Worm (Caenorhabditis elegans) whole organism, midembryonic: ENCODE data around the gene F59A6.4.

ENCODE experiments used
- T22C8.4 ChIP-seq: fragments of 200-800 bp; sonication (Bioruptor generic); IDR thresholded peaks from 2 replicates; pipeline ENCODE4 v1.3.6; 2022; ENCODE audit warnings: missing genetic modification characterization, missing compliant biosample characterization
- cog-1 ChIP-seq: sonication (generic microtip); optimal IDR thresholded peaks from 2 replicates; lab custom pipeline; 2016; ENCODE audit warnings: missing genetic modification characterization, missing compliant biosample characterization
- flt-1 ChIP-seq: fragments of 200-800 bp; sonication (Bioruptor generic); IDR thresholded peaks from 2 replicates; pipeline ENCODE4 v1.3.6; 2022; ENCODE audit warnings: missing genetic modification characterization, missing compliant biosample characterization
- klf-2 ChIP-seq: fragments of 200-800 bp; sonication (Bioruptor generic); conservative IDR thresholded peaks from 2 replicates; pipeline ENCODE4 v1.3.6; 2022; ENCODE audit warnings: missing genetic modification reagents, missing genetic modification characterization, missing compliant biosample characterization
- med-1 ChIP-seq: sonication (generic microtip); optimal IDR thresholded peaks from 2 replicates; lab custom pipeline; 2017; ENCODE audit warnings: missing genetic modification characterization, mild to moderate bottlenecking, missing compliant biosample characterization, antibody characterized with exemption, missing genetic modification reagents; ENCODE audit not compliant: insufficient read depth
- ref-1 ChIP-seq: fragments of 200-800 bp; sonication (Bioruptor generic); conservative IDR thresholded peaks from 2 replicates; pipeline ENCODE4 v1.3.6; 2022; ENCODE audit warnings: missing genetic modification reagents, missing genetic modification characterization, missing compliant biosample characterization
- tab-1 ChIP-seq: fragments of 200-800 bp; sonication (Bioruptor generic); IDR thresholded peaks from 2 replicates; pipeline ENCODE4 v1.3.6; 2022; ENCODE audit warnings: missing genetic modification characterization, missing compliant biosample characterization
- ztf-23 ChIP-seq: fragments of 200-800 bp; sonication (Bioruptor generic); IDR thresholded peaks from 2 replicates; pipeline ENCODE4 v1.3.6; 2022; ENCODE audit warnings: missing genetic modification reagents, missing genetic modification characterization, missing compliant biosample characterization
- ztf-29 ChIP-seq: fragments of 200-800 bp; sonication (Bioruptor generic); IDR thresholded peaks from 2 replicates; pipeline ENCODE4 v1.3.6; 2022; ENCODE audit warnings: missing genetic modification reagents, missing genetic modification characterization, missing compliant biosample characterization

The F59A6.4 gene

ce11 chrII:4994939-4995338 lies 9.9 kb upstream of the F59A6.4 start, which contains the start of gene rnh-1.0:
rnh-1.0 (plus strand) TSS chrII:4995327.
- TF ChIP-seq med-1: no peak
- TF ChIP-seq ref-1 (GFP tag; lab: Robert Waterston, UW): no peak
- TF ChIP-seq ztf-29 (GFP tag; lab: Robert Waterston, UW): no peak
- TF ChIP-seq tab-1 (GFP tag; lab: Robert Waterston, UW): no peak
- no peak for TF ChIP-seq cog-1 (tag; lab: Kevin White, UChicago)
- TF ChIP-seq ztf-23 (GFP tag; lab: Robert Waterston, UW): no peak
- no peak for TF ChIP-seq T22C8.4 (GFP tag; lab: Robert Waterston, UW)
- TF ChIP-seq flt-1 (GFP tag; lab: Robert Waterston, UW): no peak
- TF ChIP-seq klf-2: no peak

DNA sequence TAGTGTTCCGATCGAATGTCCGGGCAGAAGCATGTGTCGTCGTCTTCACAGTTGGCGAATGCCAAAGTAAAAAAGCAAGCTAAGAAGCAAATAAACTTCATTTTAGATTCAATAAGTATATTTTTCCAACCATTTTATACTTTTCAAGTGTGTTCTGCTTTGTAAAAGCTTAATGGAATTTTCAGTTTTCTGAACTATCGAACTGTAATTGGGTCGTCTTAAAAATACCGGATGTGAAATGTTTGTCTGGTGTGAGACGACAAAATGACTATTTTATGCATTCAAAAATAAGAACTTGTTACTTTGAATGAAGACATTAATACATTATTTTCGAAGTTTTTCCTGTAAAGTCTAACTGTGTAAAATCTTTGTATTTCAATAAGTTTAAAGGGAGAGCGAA lies 6.2 kb upstream of the F59A6.4 start, which contains the start of gene F59A6.11:
F59A6.11 (minus strand) TSS at position 101 of the 400 bp plus-strand sequence.
- TF ChIP-seq T22C8.4 (GFP tag; lab: Robert Waterston, UW) (no peak), flt-1 (GFP tag; lab: Robert Waterston, UW) (no peak), cog-1 (tag; lab: Kevin White, UChicago) (no peak), tab-1 (GFP tag; lab: Robert Waterston, UW) (no peak), ztf-23 (GFP tag; lab: Robert Waterston, UW) (no peak), klf-2 (no peak), ztf-29 (GFP tag; lab: Robert Waterston, UW) (no peak), ref-1 (GFP tag; lab: Robert Waterston, UW) (no peak), med-1 (no peak)

- no peak for TF ChIP-seq T22C8.4 (GFP tag; lab: Robert Waterston, UW)
- no peak for TF ChIP-seq flt-1 (GFP tag; lab: Robert Waterston, UW)
- TF ChIP-seq ztf-23 (GFP tag; lab: Robert Waterston, UW): no peak
- no peak for TF ChIP-seq tab-1 (GFP tag; lab: Robert Waterston, UW)
- TF ChIP-seq med-1: no peak
- no peak for TF ChIP-seq ref-1 (GFP tag; lab: Robert Waterston, UW)
- no peak for TF ChIP-seq ztf-29 (GFP tag; lab: Robert Waterston, UW)
- TF ChIP-seq cog-1 (tag; lab: Kevin White, UChicago): no peak
- no peak for TF ChIP-seq klf-2
Observed at ce11 chrII:4999122-4999521, 5.8 kb upstream of the F59A6.4 start, which contains the start of gene citk-2. citk-2 (plus strand) TSS chrII:4999520.

DNA sequence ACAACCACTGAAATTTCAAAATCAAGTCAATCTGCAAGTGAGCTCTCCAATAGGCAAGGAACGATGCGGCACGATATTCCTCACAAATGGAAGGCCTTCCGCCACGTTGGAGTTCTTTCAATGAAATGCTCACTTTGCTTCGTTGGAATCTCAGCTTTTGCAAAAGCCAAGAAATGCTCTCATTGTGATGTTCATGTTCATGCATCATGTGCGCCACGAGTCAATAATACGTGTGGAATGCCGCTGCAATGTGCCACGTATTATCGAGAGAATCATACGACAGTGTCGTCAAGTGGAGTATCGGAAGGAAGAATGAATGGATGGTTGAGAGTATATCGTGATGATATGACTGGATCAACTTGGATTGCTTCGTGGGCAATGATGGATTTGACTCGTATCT lies 3.0 kb upstream of the F59A6.4 start:
- TF ChIP-seq cog-1 (tag; lab: Kevin White, UChicago): no peak
- no peak for TF ChIP-seq klf-2
- TF ChIP-seq T22C8.4 (GFP tag; lab: Robert Waterston, UW): no peak
- no peak for TF ChIP-seq tab-1 (GFP tag; lab: Robert Waterston, UW)
- no peak for TF ChIP-seq ztf-23 (GFP tag; lab: Robert Waterston, UW)
- no peak for TF ChIP-seq ref-1 (GFP tag; lab: Robert Waterston, UW)
- TF ChIP-seq ztf-29 (GFP tag; lab: Robert Waterston, UW): no peak
- TF ChIP-seq flt-1 (GFP tag; lab: Robert Waterston, UW): no peak
- TF ChIP-seq med-1: no peak

DNA sequence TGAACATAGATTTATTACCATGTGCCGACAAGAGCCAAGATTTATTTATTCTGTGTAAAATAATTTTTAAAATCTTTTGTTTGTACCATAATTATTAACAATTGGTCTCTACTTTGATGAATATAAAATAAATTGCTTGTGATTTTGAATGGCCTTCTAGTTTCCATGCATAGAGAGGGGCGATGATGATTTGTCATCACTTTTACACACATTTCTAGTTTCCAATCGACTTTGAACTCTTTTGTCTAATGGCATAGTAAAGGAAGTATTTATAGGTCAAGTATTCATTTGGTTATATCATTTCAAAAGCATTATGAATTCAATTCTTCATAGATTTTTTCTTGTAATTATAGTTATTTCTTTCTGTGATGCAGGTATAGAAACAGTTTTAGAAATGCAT lies 1.2 kb upstream of the F59A6.4 start, which contains the start of gene F59A6.10:
F59A6.10 (plus strand) TSS at position 301 of the 400 bp plus-strand sequence.
- TF ChIP-seq med-1 (no peak), klf-2 (no peak), tab-1 (GFP tag; lab: Robert Waterston, UW) (no peak), T22C8.4 (GFP tag; lab: Robert Waterston, UW) (no peak), ztf-23 (GFP tag; lab: Robert Waterston, UW) (no peak), flt-1 (GFP tag; lab: Robert Waterston, UW) (no peak), ref-1 (GFP tag; lab: Robert Waterston, UW) (no peak), cog-1 (tag; lab: Kevin White, UChicago) (no peak), ztf-29 (GFP tag; lab: Robert Waterston, UW) (no peak)

DNA sequence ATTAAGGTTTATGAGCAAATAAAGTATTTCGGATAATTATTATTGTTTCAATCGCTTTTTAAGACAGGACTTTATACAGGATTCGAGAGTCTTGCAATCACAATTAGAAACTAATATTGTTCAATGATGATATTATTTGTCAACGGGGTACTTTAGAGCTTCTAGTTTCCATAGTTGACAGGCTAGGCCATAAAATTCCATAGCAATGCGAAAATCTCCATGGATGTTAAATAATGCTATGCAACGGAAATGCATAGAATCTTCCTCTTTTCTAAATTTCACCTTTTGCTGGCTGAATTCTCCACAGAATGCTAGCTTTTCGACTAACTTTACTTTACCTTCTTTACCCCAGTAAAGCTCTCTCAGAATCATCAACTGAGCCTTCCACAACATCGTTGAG lies 3.2 kb downstream of the F59A6.4 start, which contains the start of gene F59A6.3:
F59A6.3 (plus strand) TSS at position 301 of the 400 bp plus-strand sequence.
- TF ChIP-seq klf-2: no peak
- TF ChIP-seq cog-1 (tag; lab: Kevin White, UChicago): no peak
- no peak for TF ChIP-seq ref-1 (GFP tag; lab: Robert Waterston, UW)
- no peak for TF ChIP-seq flt-1 (GFP tag; lab: Robert Waterston, UW)

- no peak for TF ChIP-seq med-1
- no peak for TF ChIP-seq klf-2
- TF ChIP-seq ref-1 (GFP tag; lab: Robert Waterston, UW): no peak
- no peak for TF ChIP-seq flt-1 (GFP tag; lab: Robert Waterston, UW)
- TF ChIP-seq ztf-23 (GFP tag; lab: Robert Waterston, UW): no peak
- TF ChIP-seq T22C8.4 (GFP tag; lab: Robert Waterston, UW): no peak
- TF ChIP-seq cog-1 (tag; lab: Kevin White, UChicago): no peak
Observed at ce11 chrII:5011978-5012377, 7.1 kb downstream of the F59A6.4 start, which contains the start of gene F59A6.12. F59A6.12 (minus strand) TSS chrII:5012078.

- TF ChIP-seq ztf-29 (GFP tag; lab: Robert Waterston, UW) (no peak), klf-2 (no peak), ref-1 (GFP tag; lab: Robert Waterston, UW) (no peak), med-1 (no peak), tab-1 (GFP tag; lab: Robert Waterston, UW) (no peak), T22C8.4 (GFP tag; lab: Robert Waterston, UW) (no peak), cog-1 (tag; lab: Kevin White, UChicago) (no peak), ztf-23 (GFP tag; lab: Robert Waterston, UW) (no peak), flt-1 (GFP tag; lab: Robert Waterston, UW) (no peak)
Observed at ce11 chrII:5014399-5014798, 9.5 kb downstream of the F59A6.4 start, which contains the start of gene F59A6.2. F59A6.2 (plus strand) TSS chrII:5014699.

DNA sequence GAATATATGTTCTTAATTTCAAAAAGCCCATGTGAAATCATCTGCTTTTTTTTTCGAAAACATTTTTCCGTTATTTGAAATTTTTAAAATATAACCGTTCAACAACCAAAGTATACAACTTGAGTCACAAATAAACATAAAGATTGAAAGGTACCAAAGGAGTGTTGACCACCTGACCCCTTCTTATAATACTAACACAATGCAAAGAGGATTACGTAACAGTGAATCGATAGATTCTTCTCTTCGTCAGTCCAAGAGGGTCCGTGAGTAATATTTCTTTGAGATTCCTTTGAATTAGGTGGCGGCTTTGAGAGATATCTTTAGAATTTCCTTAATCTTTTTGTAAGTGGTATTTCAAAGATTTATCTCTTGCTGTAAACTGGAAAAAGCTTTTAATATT lies 11.3 kb downstream of the F59A6.4 start:
- TF ChIP-seq klf-2 (no peak), T22C8.4 (GFP tag; lab: Robert Waterston, UW) (no peak), flt-1 (GFP tag; lab: Robert Waterston, UW) (no peak), cog-1 (tag; lab: Kevin White, UChicago) (no peak), ztf-29 (GFP tag; lab: Robert Waterston, UW) (no peak), ztf-23 (GFP tag; lab: Robert Waterston, UW) (no peak), tab-1 (GFP tag; lab: Robert Waterston, UW) (no peak), ref-1 (GFP tag; lab: Robert Waterston, UW) (no peak), med-1 (no peak)
